Worm (Caenorhabditis elegans) whole organism, L3 larva: ENCODE results near the gene spop-1.

Experiments
- lin-15B ChIP-seq: fragments of 150-350 bp; optimal IDR thresholded peaks from 2 replicates; lab custom pipeline; 2014; ENCODE audit warnings: missing biosample characterization, missing genetic modification characterization
- nhr-23 ChIP-seq: fragments of 150-350 bp; optimal IDR thresholded peaks from 2 replicates; lab custom pipeline; 2014; ENCODE audit warnings: missing biosample characterization, missing genetic modification reagents, missing genetic modification characterization
- nhr-67 ChIP-seq: fragments of 150-350 bp; optimal IDR thresholded peaks from 2 replicates; lab custom pipeline; 2014; ENCODE audit warnings: missing biosample characterization, missing genetic modification characterization

DNA sequence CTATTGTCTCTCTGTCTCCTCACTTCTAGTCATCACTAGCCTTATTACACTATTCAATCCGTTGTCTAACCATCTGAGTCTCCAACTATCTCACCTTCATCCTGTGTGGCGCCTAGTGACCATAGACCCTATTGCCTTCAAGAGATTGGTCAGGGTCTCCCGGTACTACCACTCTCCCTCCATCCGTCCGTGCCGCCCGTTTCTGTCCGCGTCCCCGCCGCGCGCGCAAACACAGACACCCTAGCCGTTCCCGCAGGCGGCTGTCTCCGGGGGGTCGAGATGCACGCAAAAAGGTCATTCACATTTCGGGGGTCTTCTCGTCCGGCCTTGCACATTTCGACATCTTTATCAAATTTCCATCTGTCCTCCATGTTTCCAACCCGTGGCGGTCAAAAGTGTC lies 3.3 kb downstream of the spop-1 start:
- TF ChIP-seq nhr-23 (tag; lab: Kevin White, UChicago) (peak; percentile 55), nhr-67 (tag; lab: Kevin White, UChicago) (no peak), lin-15B (tag; lab: Kevin White, UChicago) (peak; percentile 51)
